Fruit fly (Drosophila melanogaster) whole organism, embryonic: Measurements from ENCODE around the gene ND-18.

ENCODE experiments used
- BtbVII ChIP-seq: fragments of 200-800 bp; sonication (Bioruptor generic); optimal IDR thresholded peaks from 3 replicates; lab custom pipeline; 2017; ENCODE audit warnings: missing biosample characterization, mild to moderate bottlenecking, missing genetic modification characterization
- CG12155 ChIP-seq: fragments of 200-800 bp; sonication (Bioruptor generic); optimal IDR thresholded peaks from 3 replicates; lab custom pipeline; 2016; ENCODE audit warnings: missing biosample characterization, missing genetic modification characterization
- CG16779 ChIP-seq: fragments of 200-800 bp; sonication (Bioruptor generic); IDR thresholded peaks from 2 replicates; pipeline ENCODE4 v1.3.6; 2022; ENCODE audit warnings: missing biosample characterization, missing genetic modification characterization
- CG5245 ChIP-seq: fragments of 200-800 bp; sonication (Bioruptor generic); optimal IDR thresholded peaks from 3 replicates; lab custom pipeline; 2016; ENCODE audit warnings: missing biosample characterization, missing genetic modification characterization
- CG9437 ChIP-seq: fragments of 200-800 bp; sonication (Bioruptor generic); optimal IDR thresholded peaks from 2 replicates; lab custom pipeline; 2018; ENCODE audit warnings: missing biosample characterization, mild to moderate bottlenecking, missing genetic modification characterization
- Doc2 ChIP-seq: fragments of 200-800 bp; sonication (Bioruptor generic); IDR thresholded peaks from 2 replicates; pipeline ENCODE4 v1.3.6; 2022; ENCODE audit warnings: missing biosample characterization, missing genetic modification characterization
- Myb ChIP-seq: fragments of 200-800 bp; sonication (Bioruptor generic); optimal IDR thresholded peaks from 2 replicates; lab custom pipeline; 2016; ENCODE audit warnings: missing biosample characterization, missing genetic modification characterization
- ato ChIP-seq: fragments of 200-800 bp; sonication (Bioruptor generic); IDR thresholded peaks from 2 replicates; pipeline ENCODE4 v1.3.6; 2022; ENCODE audit warnings: missing biosample characterization, missing genetic modification characterization; ENCODE audit not compliant: partially characterized antibody
- bowl ChIP-seq: fragments of 200-800 bp; sonication (Bioruptor generic); IDR thresholded peaks from 2 replicates; pipeline ENCODE4 v1.3.6; 2022; ENCODE audit warnings: missing biosample characterization, missing genetic modification characterization
- hb ChIP-seq: fragments of 200-800 bp; sonication (Bioruptor generic); IDR thresholded peaks from 3 replicates; pipeline ENCODE4 v1.3.6; 2022; ENCODE audit warnings: missing biosample characterization, missing genetic modification characterization; ENCODE audit not compliant: partially characterized antibody
- psq ChIP-seq: fragments of 200-800 bp; sonication (Bioruptor generic); optimal IDR thresholded peaks from 2 replicates; lab custom pipeline; 2017; ENCODE audit warnings: missing biosample characterization, missing genetic modification characterization
- shn ChIP-seq: fragments of 200-800 bp; sonication (Bioruptor generic); optimal IDR thresholded peaks from 3 replicates; lab custom pipeline; 2016; ENCODE audit warnings: missing biosample characterization, missing genetic modification characterization

DNA sequence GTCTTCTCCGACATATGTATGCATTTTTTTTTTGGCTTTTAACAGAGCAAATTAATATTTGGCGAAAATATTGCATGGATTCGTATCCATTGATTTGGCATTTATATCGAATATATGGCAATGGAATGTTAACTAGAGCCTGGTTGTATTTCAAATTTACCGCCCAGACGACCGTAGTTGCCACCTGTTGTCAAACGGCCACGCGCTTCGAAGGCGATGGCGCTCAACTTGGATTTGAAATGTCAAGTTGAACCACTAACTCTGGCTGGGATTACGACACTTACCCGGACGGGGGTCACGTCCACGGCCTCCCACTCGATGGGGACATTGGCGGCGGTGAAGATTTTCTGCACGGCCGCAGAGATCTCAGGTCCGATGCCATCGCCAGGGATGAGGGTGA lies 28.2 kb downstream of the ND-18 start:
- no peak for TF ChIP-seq Doc2 (GFP tag; lab: Robert Waterston, UW)
- no peak for TF ChIP-seq CG9437 (GFP tag; lab: Kevin White, UChicago)
- TF ChIP-seq CG12155 (GFP tag; lab: Kevin White, UChicago): no peak
- no peak for TF ChIP-seq hb (GFP tag; lab: Robert Waterston, UW)
- no peak for TF ChIP-seq psq (GFP tag; lab: Kevin White, UChicago)
- no peak for TF ChIP-seq CG5245 (GFP tag; lab: Kevin White, UChicago)
- TF ChIP-seq bowl (GFP tag; lab: Robert Waterston, UW): no peak
- TF ChIP-seq ato (GFP tag; lab: Robert Waterston, UW): no peak
- no peak for TF ChIP-seq BtbVII
- no peak for TF ChIP-seq shn
- TF ChIP-seq CG16779 (GFP tag; lab: Robert Waterston, UW): no peak
- TF ChIP-seq Myb: no peak
